Worm (Caenorhabditis elegans) whole organism, L4 larva: ENCODE data around the gene ZC196.2.

Experiments used
- ama-1 ChIP-seq: fragments of 150-350 bp; optimal IDR thresholded peaks from 2 replicates; lab custom pipeline; 2014; ENCODE audit warnings: inconsistent platforms, mixed read lengths
- arid-1 ChIP-seq: fragments of 200-800 bp; sonication (Bioruptor generic); conservative IDR thresholded peaks from 2 replicates; pipeline ENCODE4 v1.3.6; 2022; ENCODE audit warnings: missing genetic modification reagents, missing genetic modification characterization, missing compliant biosample characterization
- dmd-8 ChIP-seq: fragments of 200-800 bp; sonication (Bioruptor generic); IDR thresholded peaks from 2 replicates; pipeline ENCODE4 v1.3.6; 2022; ENCODE audit warnings: missing genetic modification characterization, missing compliant biosample characterization
- egl-43 ChIP-seq: fragments of 200-800 bp; sonication (Bioruptor generic); IDR thresholded peaks from 2 replicates; pipeline ENCODE4 v1.3.6; 2022; ENCODE audit warnings: missing genetic modification reagents, missing genetic modification characterization, missing compliant biosample characterization
- lin-15B ChIP-seq: fragments of 150-350 bp; sonication (generic microtip); optimal IDR thresholded peaks from 3 replicates; lab custom pipeline; 2014; ENCODE audit warnings: missing biosample characterization, missing genetic modification characterization
- nhr-102 ChIP-seq: sonication (generic microtip); optimal IDR thresholded peaks from 2 replicates; lab custom pipeline; 2016; ENCODE audit warnings: mild to moderate bottlenecking, missing genetic modification characterization, moderate library complexity, missing compliant biosample characterization
- nhr-11 ChIP-seq: fragments of 150-350 bp; optimal IDR thresholded peaks from 2 replicates; lab custom pipeline; 2014; ENCODE audit warnings: missing biosample characterization, missing genetic modification characterization
- nhr-25 ChIP-seq: sonication (generic microtip); optimal IDR thresholded peaks from 2 replicates; lab custom pipeline; 2017; ENCODE audit warnings: missing genetic modification characterization, mild to moderate bottlenecking, missing compliant biosample characterization, antibody characterized with exemption, moderate library complexity, borderline replicate concordance; ENCODE audit not compliant: insufficient read depth
- nhr-76 ChIP-seq: fragments of 150-350 bp; optimal IDR thresholded peaks from 2 replicates; lab custom pipeline; 2014; ENCODE audit warnings: missing biosample characterization, missing genetic modification characterization
- pqm-1 ChIP-seq: sonication (generic microtip); optimal IDR thresholded peaks from 2 replicates; lab custom pipeline; 2017; ENCODE audit warnings: missing biosample characterization, missing genetic modification characterization
- skn-1 ChIP-seq: fragments of 150-350 bp; optimal IDR thresholded peaks from 2 replicates; lab custom pipeline; 2014; ENCODE audit warnings: missing biosample characterization, missing genetic modification characterization
- unc-62 ChIP-seq, 3 experiments: fragments of 150-350 bp in 1 of 3; sonication (generic microtip); optimal IDR thresholded peaks in 2 of 3; peaks in 1 of 3; 1 replicate in 1 of 3; 2 replicates in 2 of 3; lab custom pipeline; 2014 to 2017; ENCODE audit warnings: missing biosample characterization in 3 of 3, missing genetic modification characterization in 3 of 3, missing genetic modification reagents in 3 of 3, missing genotype in 1 of 3
- zfp-2 ChIP-seq: sonication (generic microtip); optimal IDR thresholded peaks from 2 replicates; lab custom pipeline; 2016; ENCODE audit warnings: mild to moderate bottlenecking, missing genetic modification characterization, missing compliant biosample characterization
- ztf-7 ChIP-seq: fragments of 150-350 bp; optimal IDR thresholded peaks from 2 replicates; lab custom pipeline; 2014; ENCODE audit warnings: missing biosample characterization, missing genetic modification characterization

- TF ChIP-seq zfp-2 (tag; lab: Kevin White, UChicago) (no peak), lin-15B (tag; lab: Kevin White, UChicago) (no peak), unc-62 (GFP tag; optimal IDR thresholded peaks at IDR 0.05 in 1 of 2; lab: Kevin White, UChicago) (peak in 1 of 2 experiments; percentile 96), unc-62 (tag; optimal IDR thresholded peaks at IDR 0.05; lab: Kevin White, UChicago) (no peak), dmd-8 (GFP tag; lab: Robert Waterston, UW) (no peak), pqm-1 (tag; lab: Kevin White, UChicago) (no peak), nhr-76 (tag; lab: Kevin White, UChicago) (no peak), nhr-102 (tag; lab: Kevin White, UChicago) (no peak), skn-1 (no peak), ztf-7 (tag; lab: Kevin White, UChicago) (no peak), egl-43 (GFP tag; lab: Robert Waterston, UW) (no peak), nhr-25 (tag; lab: Kevin White, UChicago) (no peak), nhr-11 (tag; lab: Kevin White, UChicago) (no peak), arid-1 (GFP tag; lab: Robert Waterston, UW) (no peak), ama-1 (lab: Kevin White, UChicago) (no peak)
Observed at ce11 chrV:8782112-8782511, 42.9 kb downstream of the ZC196.2 start.
